Fruit fly (Drosophila melanogaster): Measurements from ENCODE around the gene CG3176.

The CG3176 gene

dm6 chrX:522357-523043 is 40.8 kb downstream of the CG3176 start (continued):
- peak; percentile 76; the same call in 2 of the 3 replicates for TF ChIP-seq ase (GFP tag; IDR thresholded peaks at IDR 0.05)
- peak; percentile 65 for TF ChIP-seq CG17568 (GFP tag; optimal IDR thresholded peaks at IDR 0.05)
- TF ChIP-seq CG11093 (GFP tag; IDR thresholded peaks at IDR 0.05), result peak; percentile 69; the same call in 2 of the 3 replicates
- peak; percentile 27 for TF ChIP-seq CG17802 (tag; optimal IDR thresholded peaks at IDR 0.05)
- peak; percentile 81 for TF ChIP-seq tx (GFP tag; optimal IDR thresholded peaks at IDR 0.05)
- no peak for TF ChIP-seq CG8359 (GFP tag; optimal IDR thresholded peaks at IDR 0.05; ENCODE audit: borderline replicate concordance)
- peak; percentile 44 for TF ChIP-seq CG10267 (tag; optimal IDR thresholded peaks at IDR 0.05)
- TF ChIP-seq ham (GFP tag; IDR thresholded peaks at IDR 0.05), result peak; percentile 61; the same call in 1 of the 2 replicates
- TF ChIP-seq CG13424 (tag; optimal IDR thresholded peaks at IDR 0.05), result peak; percentile 84
- TF ChIP-seq CG8281 (tag; optimal IDR thresholded peaks at IDR 0.05), result peak; percentile 5
- peak; percentile 84 for TF ChIP-seq sug (tag; optimal IDR thresholded peaks at IDR 0.05)
- TF ChIP-seq CG1792 (GFP tag; optimal IDR thresholded peaks at IDR 0.05), result peak; percentile 72
- peak; percentile 78 for TF ChIP-seq CG14667 (GFP tag; IDR thresholded peaks at IDR 0.05)
- TF ChIP-seq tgo (GFP tag; IDR thresholded peaks at IDR 0.05), result peak; percentile 85
- peak; percentile 87 for TF ChIP-seq HmgD (GFP tag; optimal IDR thresholded peaks at IDR 0.05)
- peak; percentile 51 for TF ChIP-seq fd96Cb (tag; optimal IDR thresholded peaks at IDR 0.05)
- TF ChIP-seq run (tag; optimal IDR thresholded peaks at IDR 0.05), result no peak
- TF ChIP-seq nmo (GFP tag; optimal IDR thresholded peaks at IDR 0.05), result peak; percentile 40
- TF ChIP-seq br (optimal IDR thresholded peaks at IDR 0.05), result no peak
- peak; percentile 76 for TF ChIP-seq crol (GFP tag; IDR thresholded peaks at IDR 0.05)
- peak; percentile 94 for TF ChIP-seq Antp (GFP tag; optimal IDR thresholded peaks at IDR 0.05)
- TF ChIP-seq BtbVII (GFP tag; optimal IDR thresholded peaks at IDR 0.05), result peak; percentile 42
- peak; percentile 64 for TF ChIP-seq CG6254 (GFP tag; optimal IDR thresholded peaks at IDR 0.05)
- peak; percentile 60 for TF ChIP-seq trh (GFP tag; optimal IDR thresholded peaks at IDR 0.05)
- TF ChIP-seq bcd (GFP tag; optimal IDR thresholded peaks at IDR 0.05), result peak; percentile 74
- peak; percentile 9 for TF ChIP-seq pros (GFP tag; optimal IDR thresholded peaks at IDR 0.05)
- TF ChIP-seq Ada2b (GFP tag; IDR thresholded peaks at IDR 0.05), result peak; percentile 85
- peak; percentile 41 for TF ChIP-seq nau (GFP tag; optimal IDR thresholded peaks at IDR 0.05)
- TF ChIP-seq scrt (GFP tag; optimal IDR thresholded peaks at IDR 0.05), result peak; percentile 63
- peak; percentile 84 for TF ChIP-seq lmd (GFP tag; IDR thresholded peaks at IDR 0.05)
- TF ChIP-seq CG6689 (GFP tag; IDR thresholded peaks at IDR 0.05), result peak; percentile 53; the same call in 1 of the 2 replicates
- peak; percentile 9 for TF ChIP-seq YL-1 (GFP tag; optimal IDR thresholded peaks at IDR 0.05)
- peak; percentile 79 for TF ChIP-seq az2 (GFP tag; optimal IDR thresholded peaks at IDR 0.05)
- no peak; the same call in 2 of the 3 replicates for TF ChIP-seq CG11560 (tag; IDR thresholded peaks at IDR 0.05)
- TF ChIP-seq CG11456 (GFP tag; IDR thresholded peaks at IDR 0.05), result peak; percentile 97
- peak; percentile 86 for TF ChIP-seq Fer3 (tag; optimal IDR thresholded peaks at IDR 0.05)
- TF ChIP-seq Lhr (GFP tag; optimal IDR thresholded peaks at IDR 0.05), result no peak
- peak; percentile 80 for TF ChIP-seq CG12659 (GFP tag; optimal IDR thresholded peaks at IDR 0.05)
- TF ChIP-seq CG30020 (tag; optimal IDR thresholded peaks at IDR 0.05), result no peak
- TF ChIP-seq fd3F (GFP tag; optimal IDR thresholded peaks at IDR 0.05), result peak; percentile 71
- TF ChIP-seq CG14014 (GFP tag; IDR thresholded peaks at IDR 0.05), result peak; percentile 91
- TF ChIP-seq CG43689 (GFP tag; IDR thresholded peaks at IDR 0.05), result peak; percentile 79
- no peak for TF ChIP-seq knrl (GFP tag; IDR thresholded peaks at IDR 0.05; ENCODE audit: partially characterized antibody)
- TF ChIP-seq da (GFP tag; optimal IDR thresholded peaks at IDR 0.05), result peak; percentile 4
- TF ChIP-seq ems (GFP tag; optimal IDR thresholded peaks at IDR 0.05), result peak; percentile 79
- TF ChIP-seq mld (GFP tag; IDR thresholded peaks at IDR 0.05; ENCODE audit: partially characterized antibody), result no peak
- TF ChIP-seq fd64A (GFP tag; optimal IDR thresholded peaks at IDR 0.05), result peak; percentile 70
- TF ChIP-seq ato (GFP tag; IDR thresholded peaks at IDR 0.05; ENCODE audit: partially characterized antibody), result no peak
- peak; percentile 84 for TF ChIP-seq CG10366 (GFP tag; IDR thresholded peaks at IDR 0.05)

All from whole organism, embryonic.